Fruit fly (Drosophila melanogaster) whole organism, embryonic: ENCODE data around the gene Rnf146.

Source experiments
- ATbp ChIP-seq: fragments of 200-800 bp; sonication (Bioruptor generic); optimal IDR thresholded peaks from 2 replicates; lab custom pipeline; 2017; ENCODE audit warnings: missing biosample characterization, mild to moderate bottlenecking, missing genetic modification characterization, missing genetic modification reagents
- Asciz ChIP-seq: fragments of 200-800 bp; sonication (Bioruptor generic); optimal IDR thresholded peaks from 2 replicates; lab custom pipeline; 2017; ENCODE audit warnings: missing biosample characterization, mild to moderate bottlenecking, missing genetic modification characterization, missing genetic modification reagents
- Atf-2 ChIP-seq: fragments of 200-800 bp; sonication (Bioruptor generic); optimal IDR thresholded peaks from 2 replicates; lab custom pipeline; 2016; ENCODE audit warnings: missing biosample characterization, missing genetic modification characterization
- Atf6 ChIP-seq: fragments of 200-800 bp; sonication (Bioruptor generic); IDR thresholded peaks from 2 replicates; pipeline ENCODE4 v1.3.6; 2022; ENCODE audit warnings: missing biosample characterization, missing genetic modification characterization
- CG10147 ChIP-seq: fragments of 200-800 bp; sonication (Bioruptor generic); optimal IDR thresholded peaks from 2 replicates; lab custom pipeline; 2019; ENCODE audit warnings: missing biosample characterization, mild to moderate bottlenecking, missing genetic modification characterization, moderate library complexity
- CG10979 ChIP-seq: fragments of 200-800 bp; sonication (Bioruptor generic); optimal IDR thresholded peaks from 2 replicates; lab custom pipeline; 2018; ENCODE audit warnings: missing biosample characterization, mild to moderate bottlenecking, missing genetic modification characterization, moderate library complexity
- CG11093 ChIP-seq: fragments of 200-800 bp; sonication (Bioruptor generic); IDR thresholded peaks from 3 replicates; pipeline ENCODE4 v1.3.6; 2022; ENCODE audit warnings: missing biosample characterization, missing genetic modification characterization
- CG11247 ChIP-seq: fragments of 200-800 bp; sonication (Bioruptor generic); IDR thresholded peaks from 2 replicates; pipeline ENCODE4 v1.3.6; 2022; ENCODE audit warnings: missing biosample characterization, missing genetic modification characterization
- CG12104 ChIP-seq: fragments of 200-800 bp; sonication (Bioruptor generic); optimal IDR thresholded peaks from 3 replicates; lab custom pipeline; 2016; ENCODE audit warnings: missing biosample characterization, missing genetic modification characterization
- CG12744 ChIP-seq: fragments of 200-800 bp; sonication (Bioruptor generic); optimal IDR thresholded peaks from 2 replicates; lab custom pipeline; 2016; ENCODE audit warnings: missing biosample characterization, missing genetic modification characterization
- CG13287 ChIP-seq: fragments of 200-800 bp; sonication (Bioruptor generic); IDR thresholded peaks from 2 replicates; pipeline ENCODE4 v1.3.6; 2022; ENCODE audit warnings: missing biosample characterization, missing genetic modification characterization; ENCODE audit not compliant: partially characterized antibody
- CG13775 ChIP-seq: fragments of 200-800 bp; sonication (Bioruptor generic); optimal IDR thresholded peaks from 3 replicates; lab custom pipeline; 2017; ENCODE audit warnings: missing biosample characterization, mild to moderate bottlenecking, missing genetic modification characterization
- CG14667 ChIP-seq: fragments of 200-800 bp; sonication (Bioruptor generic); IDR thresholded peaks from 2 replicates; pipeline ENCODE4 v1.3.6; 2022; ENCODE audit warnings: missing biosample characterization, missing genetic modification characterization
- CG14860 ChIP-seq: fragments of 200-800 bp; sonication (Bioruptor generic); IDR thresholded peaks from 3 replicates; pipeline ENCODE4 v1.3.6; 2022; ENCODE audit warnings: missing biosample characterization, missing genetic modification characterization; ENCODE audit not compliant: partially characterized antibody
- CG15073 ChIP-seq: fragments of 200-800 bp; sonication (Bioruptor generic); optimal IDR thresholded peaks from 2 replicates; lab custom pipeline; 2016; ENCODE audit warnings: missing biosample characterization, missing genetic modification characterization
- CG15269 ChIP-seq: fragments of 200-800 bp; sonication (Bioruptor generic); optimal IDR thresholded peaks from 2 replicates; lab custom pipeline; 2018; ENCODE audit warnings: missing biosample characterization, mild to moderate bottlenecking, missing genetic modification characterization, moderate library complexity
- CG1529 ChIP-seq: fragments of 200-800 bp; sonication (Bioruptor generic); optimal IDR thresholded peaks from 3 replicates; lab custom pipeline; 2018; ENCODE audit warnings: missing biosample characterization, missing genetic modification characterization
- CG18599 ChIP-seq: fragments of 200-800 bp; sonication (Bioruptor generic); optimal IDR thresholded peaks from 3 replicates; lab custom pipeline; 2017; ENCODE audit warnings: missing biosample characterization, missing genetic modification characterization, mild to moderate bottlenecking, moderate library complexity, missing genetic modification reagents
- CG43689 ChIP-seq: fragments of 200-800 bp; sonication (Bioruptor generic); IDR thresholded peaks from 2 replicates; pipeline ENCODE4 v1.3.6; 2022; ENCODE audit warnings: missing biosample characterization, missing genetic modification characterization
- CG4707 ChIP-seq: fragments of 200-800 bp; sonication (Bioruptor generic); optimal IDR thresholded peaks from 2 replicates; lab custom pipeline; 2018; ENCODE audit warnings: missing biosample characterization, mild to moderate bottlenecking, missing genetic modification characterization, moderate library complexity
- CG9817 ChIP-seq: fragments of 200-800 bp; sonication (Bioruptor generic); optimal IDR thresholded peaks from 2 replicates; lab custom pipeline; 2018; ENCODE audit warnings: missing biosample characterization, mild to moderate bottlenecking, missing genetic modification characterization, moderate library complexity
- Chrac-16 ChIP-seq: fragments of 200-800 bp; sonication (Bioruptor generic); optimal IDR thresholded peaks from 3 replicates; lab custom pipeline; 2016; ENCODE audit warnings: missing biosample characterization, missing genetic modification characterization
- Doc2 ChIP-seq: fragments of 200-800 bp; sonication (Bioruptor generic); IDR thresholded peaks from 2 replicates; pipeline ENCODE4 v1.3.6; 2022; ENCODE audit warnings: missing biosample characterization, missing genetic modification characterization
- Ets97D ChIP-seq: fragments of 200-800 bp; sonication (Bioruptor generic); optimal IDR thresholded peaks from 3 replicates; lab custom pipeline; 2016; ENCODE audit warnings: missing biosample characterization, missing genetic modification characterization
- Fer1 ChIP-seq: fragments of 200-800 bp; sonication (Bioruptor generic); optimal IDR thresholded peaks from 2 replicates; lab custom pipeline; 2017; ENCODE audit warnings: missing biosample characterization, mild to moderate bottlenecking, missing genetic modification characterization
- HHEX ChIP-seq: fragments of 200-800 bp; sonication (Bioruptor generic); optimal IDR thresholded peaks from 3 replicates; lab custom pipeline; 2017; ENCODE audit warnings: missing biosample characterization, mild to moderate bottlenecking, missing genetic modification characterization, missing genetic modification reagents
- HmgD ChIP-seq: fragments of 200-800 bp; sonication (Bioruptor generic); optimal IDR thresholded peaks from 3 replicates; lab custom pipeline; 2016; ENCODE audit warnings: missing biosample characterization, missing genetic modification characterization
- Hsf ChIP-seq: fragments of 200-800 bp; sonication (Bioruptor generic); optimal IDR thresholded peaks from 3 replicates; lab custom pipeline; 2016; ENCODE audit warnings: missing biosample characterization, missing genetic modification characterization
- Lhr ChIP-seq: fragments of 200-800 bp; sonication (Bioruptor generic); optimal IDR thresholded peaks from 3 replicates; lab custom pipeline; 2017; ENCODE audit warnings: mild to moderate bottlenecking, missing biosample characterization, missing genetic modification reagents, missing genetic modification characterization
- Mrtf ChIP-seq: fragments of 200-800 bp; sonication (Bioruptor generic); IDR thresholded peaks from 3 replicates; pipeline ENCODE4 v1.3.6; 2022; ENCODE audit warnings: missing biosample characterization, missing genetic modification characterization
- amos ChIP-seq: fragments of 200-800 bp; sonication (Bioruptor generic); IDR thresholded peaks from 2 replicates; pipeline ENCODE4 v1.3.6; 2022; ENCODE audit warnings: missing biosample characterization, missing genetic modification characterization; ENCODE audit not compliant: partially characterized antibody
- ato ChIP-seq: fragments of 200-800 bp; sonication (Bioruptor generic); IDR thresholded peaks from 2 replicates; pipeline ENCODE4 v1.3.6; 2022; ENCODE audit warnings: missing biosample characterization, missing genetic modification characterization; ENCODE audit not compliant: partially characterized antibody
- crc ChIP-seq: fragments of 200-800 bp; sonication (Bioruptor generic); optimal IDR thresholded peaks from 2 replicates; lab custom pipeline; 2016; ENCODE audit warnings: missing biosample characterization, missing genetic modification characterization
- croc ChIP-seq: fragments of 200-800 bp; sonication (Bioruptor generic); conservative IDR thresholded peaks from 3 replicates; pipeline ENCODE4 v1.3.6; 2022; ENCODE audit warnings: missing biosample characterization, missing genetic modification characterization
- dm ChIP-seq: fragments of 200-800 bp; sonication (Bioruptor generic); optimal IDR thresholded peaks from 3 replicates; lab custom pipeline; 2016; ENCODE audit warnings: missing biosample characterization, missing genetic modification characterization
- exex ChIP-seq: fragments of 200-800 bp; sonication (Bioruptor generic); optimal IDR thresholded peaks from 4 replicates; lab custom pipeline; 2018; ENCODE audit warnings: missing biosample characterization, mild to moderate bottlenecking, missing genetic modification characterization, moderate library complexity
- hb ChIP-seq: fragments of 200-800 bp; sonication (Bioruptor generic); IDR thresholded peaks from 3 replicates; pipeline ENCODE4 v1.3.6; 2022; ENCODE audit warnings: missing biosample characterization, missing genetic modification characterization; ENCODE audit not compliant: partially characterized antibody
- her ChIP-seq: fragments of 200-800 bp; sonication (Bioruptor generic); optimal IDR thresholded peaks from 2 replicates; lab custom pipeline; 2016; ENCODE audit warnings: missing biosample characterization, missing genetic modification characterization
- hth ChIP-seq: fragments of >200 bp; optimal IDR thresholded peaks from 2 replicates; lab custom pipeline; 2017; ENCODE audit warnings: inconsistent platforms
- jigr1 ChIP-seq: fragments of 200-800 bp; sonication (Bioruptor generic); IDR thresholded peaks from 3 replicates; pipeline ENCODE4 v1.3.6; 2022; ENCODE audit warnings: missing biosample characterization, missing genetic modification characterization
- mirr ChIP-seq: fragments of 200-800 bp; sonication (Bioruptor generic); optimal IDR thresholded peaks from 3 replicates; lab custom pipeline; 2018; ENCODE audit warnings: missing biosample characterization, mild to moderate bottlenecking, missing genetic modification characterization
- odd ChIP-seq: fragments of 200-800 bp; sonication (Bioruptor generic); optimal IDR thresholded peaks from 2 replicates; lab custom pipeline; 2017; ENCODE audit warnings: missing biosample characterization, mild to moderate bottlenecking, missing genetic modification characterization
- org-1 ChIP-seq: fragments of 200-800 bp; sonication (Bioruptor generic); optimal IDR thresholded peaks from 2 replicates; lab custom pipeline; 2017; ENCODE audit warnings: missing biosample characterization, missing genetic modification characterization
- p53 ChIP-seq: fragments of 200-800 bp; sonication (Bioruptor generic); optimal IDR thresholded peaks from 2 replicates; lab custom pipeline; 2016; ENCODE audit warnings: missing biosample characterization, missing genetic modification characterization
- pb ChIP-seq: fragments of 200-800 bp; sonication (Bioruptor generic); optimal IDR thresholded peaks from 3 replicates; lab custom pipeline; 2016; ENCODE audit warnings: missing biosample characterization, missing genetic modification characterization
- pfk ChIP-seq: fragments of 200-800 bp; sonication (Bioruptor generic); optimal IDR thresholded peaks from 2 replicates; lab custom pipeline; 2018; ENCODE audit warnings: missing biosample characterization, mild to moderate bottlenecking, missing genetic modification characterization, moderate library complexity
- seq ChIP-seq: fragments of 200-800 bp; sonication (Bioruptor generic); IDR thresholded peaks from 2 replicates; pipeline ENCODE4 v1.3.6; 2022; ENCODE audit warnings: missing biosample characterization, missing genetic modification characterization
- slp2 ChIP-seq: fragments of 200-800 bp; sonication (Bioruptor generic); optimal IDR thresholded peaks from 2 replicates; lab custom pipeline; 2016; ENCODE audit warnings: missing biosample characterization, missing genetic modification characterization
- tio ChIP-seq: fragments of 200-800 bp; sonication (Bioruptor generic); optimal IDR thresholded peaks from 2 replicates; lab custom pipeline; 2017; ENCODE audit warnings: missing biosample characterization, missing genetic modification characterization, inconsistent platforms
- vnd ChIP-seq: fragments of 200-800 bp; sonication (Bioruptor generic); IDR thresholded peaks from 3 replicates; pipeline ENCODE4 v1.3.6; 2022; ENCODE audit warnings: missing biosample characterization, missing genetic modification characterization; ENCODE audit not compliant: partially characterized antibody
- z ChIP-seq: fragments of 200-800 bp; sonication (Bioruptor generic); IDR thresholded peaks from 3 replicates; pipeline ENCODE4 v1.3.6; 2022; ENCODE audit warnings: missing biosample characterization, missing genetic modification characterization
- zfh2 ChIP-seq: fragments of 200-800 bp; sonication (Bioruptor generic); optimal IDR thresholded peaks from 2 replicates; lab custom pipeline; 2016; ENCODE audit warnings: missing biosample characterization, missing genetic modification characterization

The Rnf146 gene

dm6 chr3L:19670492-19670891, 27.9 kb upstream of the Rnf146 start (continued):
- TF ChIP-seq Atf-2 (GFP tag; lab: Kevin White, UChicago), result no peak
- TF ChIP-seq Chrac-16 (GFP tag; lab: Kevin White, UChicago), result no peak
- TF ChIP-seq HHEX, result no peak
- no peak for TF ChIP-seq CG10147 (GFP tag; lab: Kevin White, UChicago)
- no peak for TF ChIP-seq amos (GFP tag; lab: Robert Waterston, UW)
- TF ChIP-seq CG15073 (GFP tag; lab: Kevin White, UChicago), result no peak
- no peak for TF ChIP-seq CG9817 (tag; lab: Kevin White, UChicago)
- TF ChIP-seq dm (GFP tag; lab: Kevin White, UChicago), result no peak
- TF ChIP-seq Ets97D, result no peak
- no peak for TF ChIP-seq slp2 (GFP tag; lab: Kevin White, UChicago)
- TF ChIP-seq Mrtf, result peak; percentile 41; the same call in 1 of the 3 replicates
- no peak for TF ChIP-seq pb (GFP tag; lab: Kevin White, UChicago)
- no peak for TF ChIP-seq odd (GFP tag; lab: Kevin White, UChicago)
- peak; percentile 32; the same call in 2 of the 3 replicates for TF ChIP-seq croc (GFP tag; lab: Robert Waterston, UW)
- TF ChIP-seq jigr1 (GFP tag; lab: Robert Waterston, UW), result no peak
- TF ChIP-seq Lhr (GFP tag; lab: Kevin White, UChicago), result no peak
- TF ChIP-seq z (GFP tag; lab: Robert Waterston, UW), result no peak
- TF ChIP-seq HmgD (GFP tag; lab: Kevin White, UChicago), result no peak
- TF ChIP-seq org-1, result no peak
- no peak for TF ChIP-seq tio (GFP tag; lab: Kevin White, UChicago)
- TF ChIP-seq Hsf (GFP tag; lab: Kevin White, UChicago), result no peak
- TF ChIP-seq Doc2, result no peak
- TF ChIP-seq CG15269 (tag; lab: Kevin White, UChicago), result no peak
- 0 out of 3 replicates have a peak, but pooled peaks have one; percentile 39 for TF ChIP-seq CG11093 (GFP tag; lab: Robert Waterston, UW)
- TF ChIP-seq CG13775 (GFP tag; lab: Kevin White, UChicago), result no peak
- no peak for TF ChIP-seq CG13287 (GFP tag; lab: Robert Waterston, UW)
- no peak for TF ChIP-seq hb (GFP tag; lab: Robert Waterston, UW)
- no peak for TF ChIP-seq CG1529 (GFP tag; lab: Kevin White, UChicago)
- TF ChIP-seq Atf6 (GFP tag; lab: Robert Waterston, UW), result no peak
- TF ChIP-seq mirr (GFP tag; lab: Kevin White, UChicago), result no peak
- no peak for TF ChIP-seq pfk (GFP tag; lab: Kevin White, UChicago)
- TF ChIP-seq CG11247 (GFP tag; lab: Robert Waterston, UW), result no peak
- no peak for TF ChIP-seq CG12744 (GFP tag; lab: Kevin White, UChicago)
- TF ChIP-seq Asciz (GFP tag; lab: Kevin White, UChicago), result no peak
- no peak for TF ChIP-seq her (GFP tag; lab: Kevin White, UChicago)
- no peak for TF ChIP-seq vnd
- TF ChIP-seq CG4707 (GFP tag; lab: Kevin White, UChicago), result no peak
- TF ChIP-seq CG12104, result no peak
- no peak for TF ChIP-seq Fer1 (GFP tag; lab: Kevin White, UChicago)
- no peak for TF ChIP-seq seq
- no peak for TF ChIP-seq crc (GFP tag; lab: Kevin White, UChicago)
- no peak for TF ChIP-seq CG14860 (GFP tag; lab: Robert Waterston, UW)
- no peak for TF ChIP-seq zfh2 (GFP tag; lab: Kevin White, UChicago)
- no peak for TF ChIP-seq CG14667 (GFP tag; lab: Robert Waterston, UW)
- no peak for TF ChIP-seq hth (lab: Kevin White, UChicago)
- no peak for TF ChIP-seq exex (tag; lab: Kevin White, UChicago)
- no peak for TF ChIP-seq p53
- no peak for TF ChIP-seq CG43689 (GFP tag; lab: Robert Waterston, UW)
- TF ChIP-seq ATbp, result peak; percentile 53
- TF ChIP-seq ato (GFP tag; lab: Robert Waterston, UW), result no peak
- TF ChIP-seq CG18599, result peak; percentile 23
- peak; percentile 41 for TF ChIP-seq CG10979
